Fruit fly (Drosophila melanogaster) whole organism, embryonic: Measurements from ENCODE around the gene CG4025.

Experiments
- CG10565 ChIP-seq: fragments of 200-800 bp; sonication (Bioruptor generic); optimal IDR thresholded peaks from 3 replicates; lab custom pipeline; 2016; ENCODE audit warnings: missing biosample characterization, mild to moderate bottlenecking, missing genetic modification characterization
- CG10979 ChIP-seq: fragments of 200-800 bp; sonication (Bioruptor generic); optimal IDR thresholded peaks from 2 replicates; lab custom pipeline; 2018; ENCODE audit warnings: missing biosample characterization, mild to moderate bottlenecking, missing genetic modification characterization, moderate library complexity
- CG12942 ChIP-seq: fragments of 200-800 bp; sonication (Bioruptor generic); optimal IDR thresholded peaks from 3 replicates; lab custom pipeline; 2016; ENCODE audit warnings: missing biosample characterization, missing genetic modification characterization
- CG14050 ChIP-seq: fragments of 200-800 bp; sonication (Bioruptor generic); IDR thresholded peaks from 3 replicates; pipeline ENCODE4 v1.3.6; 2022; ENCODE audit warnings: missing biosample characterization, missing genetic modification characterization
- CG14441 ChIP-seq: fragments of 200-800 bp; sonication (Bioruptor generic); IDR thresholded peaks from 2 replicates; pipeline ENCODE4 v1.3.6; 2022; ENCODE audit warnings: missing biosample characterization, missing genetic modification characterization
- CG14667 ChIP-seq: fragments of 200-800 bp; sonication (Bioruptor generic); IDR thresholded peaks from 2 replicates; pipeline ENCODE4 v1.3.6; 2022; ENCODE audit warnings: missing biosample characterization, missing genetic modification characterization
- CG15269 ChIP-seq: fragments of 200-800 bp; sonication (Bioruptor generic); optimal IDR thresholded peaks from 2 replicates; lab custom pipeline; 2018; ENCODE audit warnings: missing biosample characterization, mild to moderate bottlenecking, missing genetic modification characterization, moderate library complexity
- CG1832 ChIP-seq: fragments of 200-800 bp; sonication (Bioruptor generic); optimal IDR thresholded peaks from 2 replicates; lab custom pipeline; 2017; ENCODE audit warnings: missing biosample characterization, mild to moderate bottlenecking, missing genetic modification characterization, inconsistent platforms
- CG18476 ChIP-seq: fragments of 200-800 bp; sonication (Bioruptor generic); optimal IDR thresholded peaks from 2 replicates; lab custom pipeline; 2016; ENCODE audit warnings: missing biosample characterization, mild to moderate bottlenecking, missing genetic modification characterization
- CG2199 ChIP-seq: fragments of 200-800 bp; sonication (Bioruptor generic); IDR thresholded peaks from 3 replicates; pipeline ENCODE4 v1.3.6; 2022; ENCODE audit warnings: missing biosample characterization, missing genetic modification characterization
- CG33557 ChIP-seq: fragments of 200-800 bp; sonication (Bioruptor generic); optimal IDR thresholded peaks from 2 replicates; lab custom pipeline; 2019; ENCODE audit warnings: missing biosample characterization, mild to moderate bottlenecking, missing genetic modification characterization, moderate library complexity
- CG4820 ChIP-seq: fragments of 200-800 bp; sonication (Bioruptor generic); optimal IDR thresholded peaks from 3 replicates; lab custom pipeline; 2016; ENCODE audit warnings: missing biosample characterization, missing genetic modification characterization
- CG6272 ChIP-seq: fragments of 200-800 bp; sonication (Bioruptor generic); IDR thresholded peaks from 2 replicates; pipeline ENCODE4 v1.3.6; 2022; ENCODE audit warnings: missing biosample characterization, missing genetic modification characterization
- CG6765 ChIP-seq: fragments of 200-800 bp; sonication (Bioruptor generic); optimal IDR thresholded peaks from 3 replicates; lab custom pipeline; 2017; ENCODE audit warnings: missing biosample characterization, mild to moderate bottlenecking, missing genetic modification characterization
- CG8281 ChIP-seq: fragments of 200-800 bp; sonication (Bioruptor generic); optimal IDR thresholded peaks from 2 replicates; lab custom pipeline; 2018; ENCODE audit warnings: missing biosample characterization, mild to moderate bottlenecking, missing genetic modification characterization, moderate library complexity
- D19B ChIP-seq: fragments of 200-800 bp; sonication (Bioruptor generic); optimal IDR thresholded peaks from 2 replicates; lab custom pipeline; 2017; ENCODE audit warnings: missing biosample characterization, mild to moderate bottlenecking, missing genetic modification characterization
- E2f1 ChIP-seq: fragments of 200-800 bp; sonication (Bioruptor generic); IDR thresholded peaks from 2 replicates; pipeline ENCODE4 v1.3.6; 2022; ENCODE audit warnings: missing biosample characterization, missing genetic modification characterization
- HLH3B ChIP-seq: fragments of 200-800 bp; sonication (Bioruptor generic); IDR thresholded peaks from 2 replicates; pipeline ENCODE4 v1.3.6; 2022; ENCODE audit warnings: missing biosample characterization, missing genetic modification characterization
- HLHmδ ChIP-seq: fragments of 200-800 bp; sonication (Bioruptor generic); optimal IDR thresholded peaks from 2 replicates; lab custom pipeline; 2018; ENCODE audit warnings: missing biosample characterization, mild to moderate bottlenecking, missing genetic modification characterization, moderate library complexity
- HmgD ChIP-seq: fragments of 200-800 bp; sonication (Bioruptor generic); optimal IDR thresholded peaks from 3 replicates; lab custom pipeline; 2016; ENCODE audit warnings: missing biosample characterization, missing genetic modification characterization
- Hmx ChIP-seq: fragments of 200-800 bp; sonication (Bioruptor generic); optimal IDR thresholded peaks from 2 replicates; lab custom pipeline; 2016; ENCODE audit warnings: missing biosample characterization, missing genetic modification characterization
- Jarid2 ChIP-seq: fragments of 200-800 bp; sonication (Bioruptor generic); optimal IDR thresholded peaks from 3 replicates; lab custom pipeline; 2017; ENCODE audit warnings: mild to moderate bottlenecking, missing biosample characterization, missing genetic modification reagents, missing genetic modification characterization
- NC2α ChIP-seq: fragments of 200-800 bp; sonication (Bioruptor generic); optimal IDR thresholded peaks from 2 replicates; lab custom pipeline; 2016; ENCODE audit warnings: missing biosample characterization, missing genetic modification characterization
- Sin3A ChIP-seq: fragments of >200 bp; optimal IDR thresholded peaks from 2 replicates; lab custom pipeline; 2018
- Ssrp ChIP-seq: fragments of 200-800 bp; sonication (Bioruptor generic); optimal IDR thresholded peaks from 2 replicates; lab custom pipeline; 2018; ENCODE audit warnings: missing biosample characterization, mild to moderate bottlenecking, missing genetic modification characterization, moderate library complexity
- Taf1 ChIP-seq: fragments of 200-800 bp; sonication (Bioruptor generic); IDR thresholded peaks from 2 replicates; pipeline ENCODE4 v1.3.6; 2022; ENCODE audit warnings: missing biosample characterization, missing genetic modification characterization
- Trl ChIP-seq, 3 experiments: fragments of >200 bp in 2 of 3; fragments of 200-800 bp in 1 of 3; sonication (Bioruptor generic) in 1 of 3; optimal IDR thresholded peaks; 2 replicates in 1 of 3; 3 replicates in 2 of 3; lab custom pipeline; 2016 to 2017; ENCODE audit warnings: missing biosample characterization in 1 of 3, missing genetic modification characterization in 1 of 3
- ac ChIP-seq: fragments of 200-800 bp; sonication (Bioruptor generic); optimal IDR thresholded peaks from 3 replicates; lab custom pipeline; 2017; ENCODE audit warnings: missing biosample characterization, mild to moderate bottlenecking, missing genetic modification characterization
- aop ChIP-seq: fragments of 200-800 bp; sonication (Bioruptor generic); IDR thresholded peaks from 2 replicates; pipeline ENCODE4 v1.3.6; 2022; ENCODE audit warnings: missing biosample characterization, missing genetic modification characterization
- cad ChIP-seq: fragments of >200 bp; optimal IDR thresholded peaks from 2 replicates; lab custom pipeline; 2017; ENCODE audit warnings: missing biosample characterization, missing genetic modification characterization
- caup ChIP-seq: fragments of 200-800 bp; sonication (Bioruptor generic); optimal IDR thresholded peaks from 3 replicates; lab custom pipeline; 2017; ENCODE audit warnings: missing biosample characterization, mild to moderate bottlenecking, missing genetic modification characterization, moderate library complexity; ENCODE audit not compliant: severe bottlenecking
- ci ChIP-seq: fragments of 200-800 bp; sonication (Bioruptor generic); IDR thresholded peaks from 3 replicates; pipeline ENCODE4 v1.3.6; 2022; ENCODE audit warnings: missing biosample characterization, missing genetic modification characterization
- dan ChIP-seq: fragments of 200-800 bp; sonication (Bioruptor generic); IDR thresholded peaks from 2 replicates; pipeline ENCODE4 v1.3.6; 2022; ENCODE audit warnings: missing biosample characterization, missing genetic modification characterization
- dimm ChIP-seq: fragments of 200-800 bp; sonication (Bioruptor generic); IDR thresholded peaks from 2 replicates; pipeline ENCODE4 v1.3.6; 2022; ENCODE audit warnings: missing biosample characterization, missing genetic modification characterization
- esg ChIP-seq: fragments of 200-800 bp; sonication (Bioruptor generic); conservative IDR thresholded peaks from 2 replicates; pipeline ENCODE4 v1.3.6; 2022; ENCODE audit warnings: missing biosample characterization, missing genetic modification characterization
- fd3F ChIP-seq: fragments of 200-800 bp; sonication (Bioruptor generic); optimal IDR thresholded peaks from 2 replicates; lab custom pipeline; 2018; ENCODE audit warnings: missing biosample characterization, mild to moderate bottlenecking, missing genetic modification characterization, moderate library complexity
- gcm ChIP-seq: fragments of 200-800 bp; sonication (Bioruptor generic); optimal IDR thresholded peaks from 2 replicates; lab custom pipeline; 2019; ENCODE audit warnings: missing biosample characterization, mild to moderate bottlenecking, missing genetic modification characterization, moderate library complexity
- grn ChIP-seq: fragments of 200-800 bp; sonication (Bioruptor generic); optimal IDR thresholded peaks from 3 replicates; lab custom pipeline; 2017; ENCODE audit warnings: missing biosample characterization, missing genetic modification characterization
- gsb ChIP-seq: fragments of 200-800 bp; sonication (Bioruptor generic); IDR thresholded peaks from 2 replicates; pipeline ENCODE4 v1.3.6; 2022; ENCODE audit warnings: missing biosample characterization, missing genetic modification characterization
- gsb-n ChIP-seq: fragments of 200-800 bp; sonication (Bioruptor generic); optimal IDR thresholded peaks from 3 replicates; lab custom pipeline; 2018; ENCODE audit warnings: missing biosample characterization, mild to moderate bottlenecking, missing genetic modification characterization
- lmd ChIP-seq: fragments of 200-800 bp; sonication (Bioruptor generic); IDR thresholded peaks from 2 replicates; pipeline ENCODE4 v1.3.6; 2022; ENCODE audit warnings: missing biosample characterization, missing genetic modification characterization
- nau ChIP-seq: fragments of 200-800 bp; sonication (Bioruptor generic); optimal IDR thresholded peaks from 3 replicates; lab custom pipeline; 2017; ENCODE audit warnings: missing biosample characterization, mild to moderate bottlenecking, missing genetic modification characterization, missing genetic modification reagents
- nmo ChIP-seq: fragments of 200-800 bp; sonication (Bioruptor generic); optimal IDR thresholded peaks from 2 replicates; lab custom pipeline; 2018; ENCODE audit warnings: missing biosample characterization, mild to moderate bottlenecking, missing genetic modification characterization, moderate library complexity
- peb ChIP-seq: fragments of 200-800 bp; sonication (Bioruptor generic); IDR thresholded peaks from 2 replicates; pipeline ENCODE4 v1.3.6; 2022; ENCODE audit warnings: missing biosample characterization, missing genetic modification characterization
- pita ChIP-seq: fragments of 200-800 bp; sonication (Bioruptor generic); optimal IDR thresholded peaks from 2 replicates; lab custom pipeline; 2017; ENCODE audit warnings: missing biosample characterization, mild to moderate bottlenecking, missing genetic modification characterization
- ranshi ChIP-seq: fragments of 200-800 bp; sonication (Bioruptor generic); IDR thresholded peaks from 2 replicates; pipeline ENCODE4 v1.3.6; 2022; ENCODE audit warnings: missing biosample characterization, missing genetic modification characterization
- run ChIP-seq: fragments of 200-800 bp; sonication (Bioruptor generic); optimal IDR thresholded peaks from 3 replicates; lab custom pipeline; 2018; ENCODE audit warnings: missing biosample characterization, mild to moderate bottlenecking, missing genetic modification characterization
- slbo ChIP-seq: fragments of 200-800 bp; sonication (Bioruptor generic); IDR thresholded peaks from 2 replicates; pipeline ENCODE4 v1.3.6; 2022; ENCODE audit warnings: missing biosample characterization, missing genetic modification characterization
- sqz ChIP-seq: fragments of 200-800 bp; sonication (Bioruptor generic); optimal IDR thresholded peaks from 3 replicates; lab custom pipeline; 2018; ENCODE audit warnings: missing biosample characterization, mild to moderate bottlenecking, missing genetic modification characterization
- tap ChIP-seq: fragments of 200-800 bp; optimal IDR thresholded peaks from 3 replicates; lab custom pipeline; 2019; ENCODE audit warnings: missing biosample characterization, mild to moderate bottlenecking, missing genetic modification characterization, moderate library complexity
- zfh2 ChIP-seq: fragments of 200-800 bp; sonication (Bioruptor generic); optimal IDR thresholded peaks from 2 replicates; lab custom pipeline; 2016; ENCODE audit warnings: missing biosample characterization, missing genetic modification characterization

Gene CG4025

DNA sequence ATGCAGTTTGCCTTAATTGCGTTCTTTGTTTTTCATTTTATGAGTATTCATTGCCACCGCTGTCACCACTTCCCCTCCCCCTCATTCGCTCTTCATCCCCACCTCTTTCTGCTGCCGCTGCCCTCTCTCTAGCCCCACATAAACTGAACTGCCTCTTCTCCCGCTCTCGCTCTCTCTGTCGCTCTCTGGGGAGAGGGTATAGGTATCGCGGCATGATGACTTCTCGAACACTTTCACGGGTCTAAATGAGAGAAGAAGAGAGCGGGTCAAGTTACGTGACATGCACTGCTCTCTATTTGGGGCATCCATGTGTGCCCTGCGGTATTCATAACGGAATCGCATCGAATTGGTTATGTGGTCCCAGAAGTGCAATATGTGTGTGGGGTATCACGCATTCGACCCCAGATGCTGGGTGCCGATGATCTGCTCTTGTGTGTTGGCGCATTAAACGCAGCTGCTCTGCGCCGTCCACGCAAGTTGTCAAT lies 7.0 kb downstream of the CG4025 start (continued):
- TF ChIP-seq CG14667 (GFP tag; lab: Robert Waterston, UW) (peak; percentile 81), zfh2 (GFP tag; lab: Kevin White, UChicago) (peak; percentile 44), gsb-n (tag; lab: Kevin White, UChicago) (peak; percentile 85), ac (GFP tag; lab: Kevin White, UChicago) (peak; percentile 70), CG18476 (GFP tag; lab: Kevin White, UChicago) (peak; percentile 45), CG2199 (GFP tag; lab: Robert Waterston, UW) (peak; percentile 45; the same call in 1 of the 3 replicates), HLHmδ (GFP tag; lab: Kevin White, UChicago) (no peak), CG4820 (GFP tag; lab: Kevin White, UChicago) (peak; percentile 78), Sin3A (no peak), grn (GFP tag; lab: Kevin White, UChicago) (no peak), CG15269 (tag; lab: Kevin White, UChicago) (peak; percentile 84), aop (no peak), peb (GFP tag; lab: Robert Waterston, UW) (peak; percentile 84), CG14441 (GFP tag; lab: Robert Waterston, UW) (peak; percentile 93), gsb (peak; percentile 72), fd3F (peak; percentile 53), cad (GFP tag; lab: Kevin White, UChicago) (no peak), gcm (GFP tag; lab: Kevin White, UChicago) (peak; percentile 78), NC2α (GFP tag; lab: Kevin White, UChicago) (peak; percentile 69), Taf1 (GFP tag; lab: Robert Waterston, UW) (no peak), CG6272 (GFP tag; lab: Robert Waterston, UW) (peak; percentile 68), nmo (peak; percentile 77), HLH3B (GFP tag; lab: Robert Waterston, UW) (peak; percentile 85), caup (peak; percentile 65), CG1832 (GFP tag; lab: Kevin White, UChicago) (peak; percentile 7), tap (tag; lab: Kevin White, UChicago) (peak; percentile 75), sqz (peak; percentile 17), CG8281 (tag; lab: Kevin White, UChicago) (peak; percentile 66), CG6765 (GFP tag; lab: Kevin White, UChicago) (no peak), Ssrp (peak; percentile 75), CG14050 (GFP tag; lab: Robert Waterston, UW) (peak; percentile 75), slbo (GFP tag; lab: Robert Waterston, UW) (peak; percentile 82), CG12942 (peak; percentile 76), dimm (peak; percentile 55), dan (GFP tag; lab: Robert Waterston, UW) (peak; percentile 42; the same call in 1 of the 2 replicates), CG33557 (peak; percentile 63), Hmx (no peak), Trl (optimal IDR thresholded peaks at IDR 0.05; lab: Kevin White, UChicago) (peak; percentile 84 to 97), Trl (GFP tag; optimal IDR thresholded peaks at IDR 0.05; lab: Kevin White, UChicago) (peak; percentile 83), CG10565 (no peak), D19B (GFP tag; lab: Kevin White, UChicago) (peak; percentile 97), lmd (GFP tag; lab: Robert Waterston, UW) (peak; percentile 89), CG10979 (tag; lab: Kevin White, UChicago) (peak; percentile 75), pita (GFP tag; lab: Kevin White, UChicago) (no peak), ci (GFP tag; lab: Robert Waterston, UW) (peak; percentile 90), HmgD (GFP tag; lab: Kevin White, UChicago) (peak; percentile 60), ranshi (GFP tag; lab: Robert Waterston, UW) (peak; percentile 86), nau (GFP tag; lab: Kevin White, UChicago) (peak; percentile 93), run (tag; lab: Kevin White, UChicago) (peak; percentile 68), esg (GFP tag; lab: Robert Waterston, UW) (peak; percentile 82), Jarid2 (peak; percentile 57), E2f1 (GFP tag; lab: Robert Waterston, UW) (peak; percentile 89)
